Worm (Caenorhabditis elegans) whole organism, L2 larva: ENCODE data around the gene Y62F5A.12.
A peak's percentile ranks its signal among the peaks of the same experiment; 100 is the strongest.

Experiments
- C34F6.9 ChIP-seq: fragments of 150-350 bp; optimal IDR thresholded peaks from 2 replicates; lab custom pipeline; 2014; ENCODE audit warnings: missing biosample characterization, missing genetic modification characterization
- F13H6.1 ChIP-seq: sonication (generic microtip); optimal IDR thresholded peaks from 2 replicates; lab custom pipeline; 2016; ENCODE audit warnings: missing genetic modification characterization, missing compliant biosample characterization
- ZK546.5 ChIP-seq: sonication (generic microtip); optimal IDR thresholded peaks from 2 replicates; lab custom pipeline; 2017; ENCODE audit warnings: missing biosample characterization, missing genetic modification characterization
- alr-1 ChIP-seq: fragments of 150-350 bp; optimal IDR thresholded peaks from 2 replicates; lab custom pipeline; 2014; ENCODE audit warnings: missing biosample characterization, missing genetic modification characterization
- aly-2 ChIP-seq: fragments of 150-350 bp; optimal IDR thresholded peaks from 2 replicates; lab custom pipeline; 2014; ENCODE audit warnings: missing biosample characterization, missing genetic modification characterization
- blmp-1 ChIP-seq: sonication (generic microtip); optimal IDR thresholded peaks from 2 replicates; lab custom pipeline; 2017; ENCODE audit warnings: missing genetic modification characterization, mild to moderate bottlenecking, missing compliant biosample characterization, antibody characterized with exemption, moderate library complexity; ENCODE audit not compliant: insufficient read depth
- ceh-16 ChIP-seq: fragments of 150-350 bp; optimal IDR thresholded peaks from 2 replicates; lab custom pipeline; 2014; ENCODE audit warnings: missing biosample characterization, missing genetic modification characterization
- ceh-82 ChIP-seq: fragments of 150-350 bp; optimal IDR thresholded peaks from 2 replicates; lab custom pipeline; 2014; ENCODE audit warnings: missing biosample characterization, missing genetic modification characterization
- crh-2 ChIP-seq: sonication (generic microtip); optimal IDR thresholded peaks from 2 replicates; lab custom pipeline; 2017; ENCODE audit warnings: missing biosample characterization, missing genetic modification characterization
- egl-27 ChIP-seq: sonication (generic microtip); optimal IDR thresholded peaks from 3 replicates; lab custom pipeline; 2017; ENCODE audit warnings: missing biosample characterization, missing genetic modification reagents, missing genetic modification characterization
- elt-1 ChIP-seq: fragments of 150-350 bp; optimal IDR thresholded peaks from 2 replicates; lab custom pipeline; 2014; ENCODE audit warnings: missing biosample characterization, missing genetic modification characterization
- elt-3 ChIP-seq: sonication (generic microtip); optimal IDR thresholded peaks from 2 replicates; lab custom pipeline; 2017; ENCODE audit warnings: missing biosample characterization, missing genetic modification characterization
- fos-1 ChIP-seq: fragments of 150-350 bp; optimal IDR thresholded peaks from 2 replicates; lab custom pipeline; 2014; ENCODE audit warnings: missing biosample characterization, missing genetic modification characterization
- gmeb-1 ChIP-seq: fragments of 150-350 bp; optimal IDR thresholded peaks from 2 replicates; lab custom pipeline; 2014; ENCODE audit warnings: missing biosample characterization, missing genetic modification characterization
- lin-11 ChIP-seq: fragments of 150-350 bp; sonication (generic microtip); optimal IDR thresholded peaks from 2 replicates; lab custom pipeline; 2014; ENCODE audit warnings: missing biosample characterization, missing genetic modification characterization, inconsistent platforms, mixed read lengths
- lin-13 ChIP-seq: fragments of 150-350 bp; optimal IDR thresholded peaks from 2 replicates; lab custom pipeline; 2014; ENCODE audit warnings: missing biosample characterization, missing genetic modification reagents, missing genetic modification characterization
- lin-39 ChIP-seq: fragments of 150-350 bp; optimal IDR thresholded peaks from 2 replicates; lab custom pipeline; 2014; ENCODE audit warnings: missing biosample characterization, missing genetic modification reagents, missing genetic modification characterization
- lsy-2 ChIP-seq, 2 experiments: fragments of 150-350 bp in 1 of 2; sonication (generic microtip) in 1 of 2; optimal IDR thresholded peaks; 2 replicates each; lab custom pipeline; 2014 to 2017; ENCODE audit warnings: missing biosample characterization in 2 of 2, missing genetic modification characterization in 2 of 2
- mbf-1 ChIP-seq: sonication (generic microtip); optimal IDR thresholded peaks from 2 replicates; lab custom pipeline; 2017; ENCODE audit warnings: missing biosample characterization, missing genetic modification characterization
- mdl-1 ChIP-seq, 2 experiments: fragments of 150-350 bp in 1 of 2; sonication (generic microtip) in 1 of 2; optimal IDR thresholded peaks; 2 replicates each; lab custom pipeline; 2017; ENCODE audit warnings: missing biosample characterization in 2 of 2, missing genetic modification characterization in 2 of 2
- nhr-10 ChIP-seq: sonication (generic microtip); optimal IDR thresholded peaks from 2 replicates; lab custom pipeline; 2017; ENCODE audit warnings: missing biosample characterization, missing genetic modification characterization
- nhr-11 ChIP-seq: fragments of 150-350 bp; optimal IDR thresholded peaks from 2 replicates; lab custom pipeline; 2014; ENCODE audit warnings: missing biosample characterization, missing genetic modification characterization
- nhr-129 ChIP-seq: fragments of 150-350 bp; optimal IDR thresholded peaks from 2 replicates; lab custom pipeline; 2014; ENCODE audit warnings: missing biosample characterization, missing genetic modification characterization
- nhr-21 ChIP-seq: fragments of 150-350 bp; optimal IDR thresholded peaks from 2 replicates; lab custom pipeline; 2014; ENCODE audit warnings: missing biosample characterization, missing genetic modification characterization
- nhr-237 ChIP-seq: fragments of 150-350 bp; optimal IDR thresholded peaks from 2 replicates; lab custom pipeline; 2014; ENCODE audit warnings: missing biosample characterization, missing genetic modification characterization
- nhr-6 ChIP-seq: fragments of 150-350 bp; optimal IDR thresholded peaks from 2 replicates; lab custom pipeline; 2014; ENCODE audit warnings: missing biosample characterization, missing genetic modification characterization
- nhr-77 ChIP-seq: fragments of 150-350 bp; optimal IDR thresholded peaks from 2 replicates; lab custom pipeline; 2014; ENCODE audit warnings: missing biosample characterization, missing genetic modification characterization
- peb-1 ChIP-seq: fragments of 150-350 bp; optimal IDR thresholded peaks from 2 replicates; lab custom pipeline; 2014; ENCODE audit warnings: missing biosample characterization, missing genetic modification characterization
- sem-4 ChIP-seq: fragments of 150-350 bp; optimal IDR thresholded peaks from 2 replicates; lab custom pipeline; 2014; ENCODE audit warnings: missing biosample characterization, missing genetic modification reagents, missing genetic modification characterization
- skn-1 ChIP-seq: sonication (generic microtip); optimal IDR thresholded peaks from 2 replicates; lab custom pipeline; 2017; ENCODE audit warnings: missing biosample characterization, missing genetic modification characterization
- sma-3 ChIP-seq: sonication (generic microtip); optimal IDR thresholded peaks from 2 replicates; lab custom pipeline; 2016; ENCODE audit warnings: missing genetic modification reagents, missing genetic modification characterization, missing compliant biosample characterization
- sma-9 ChIP-seq, 2 experiments: fragments of 150-350 bp in 1 of 2; sonication (generic microtip) in 1 of 2; optimal IDR thresholded peaks; 2 replicates each; lab custom pipeline; 2014 to 2016; ENCODE audit warnings: missing genetic modification characterization in 2 of 2, mild to moderate bottlenecking in 1 of 2, missing biosample characterization in 1 of 2, missing compliant biosample characterization in 1 of 2, missing genetic modification reagents in 1 of 2, moderate library complexity in 1 of 2
- snpc-4 ChIP-seq: fragments of 150-350 bp; optimal IDR thresholded peaks from 2 replicates; lab custom pipeline; 2014; ENCODE audit warnings: missing biosample characterization, missing genetic modification characterization
- unc-39 ChIP-seq: fragments of 150-350 bp; optimal IDR thresholded peaks from 2 replicates; lab custom pipeline; 2014; ENCODE audit warnings: missing biosample characterization, missing genetic modification characterization
- unc-55 ChIP-seq: fragments of 150-350 bp; sonication (generic microtip); optimal IDR thresholded peaks from 3 replicates; lab custom pipeline; 2014; ENCODE audit warnings: missing biosample characterization, missing genetic modification reagents, missing genetic modification characterization
- unc-62 ChIP-seq: fragments of 150-350 bp; optimal IDR thresholded peaks from 2 replicates; lab custom pipeline; 2014; ENCODE audit warnings: missing biosample characterization, missing genetic modification reagents, missing genetic modification characterization
- zag-1 ChIP-seq: fragments of 150-350 bp; optimal IDR thresholded peaks from 2 replicates; lab custom pipeline; 2014; ENCODE audit warnings: missing biosample characterization, missing genetic modification characterization
- ztf-1 ChIP-seq: fragments of 200-800 bp; sonication (Bioruptor generic); conservative IDR thresholded peaks from 2 replicates; pipeline ENCODE4 v1.3.6; 2022; ENCODE audit warnings: missing genetic modification characterization, missing compliant biosample characterization
- ztf-11 ChIP-seq: sonication (generic microtip); optimal IDR thresholded peaks from 2 replicates; lab custom pipeline; 2017; ENCODE audit warnings: missing biosample characterization, missing genetic modification characterization
- ztf-4 ChIP-seq: fragments of 150-350 bp; optimal IDR thresholded peaks from 2 replicates; lab custom pipeline; 2014; ENCODE audit warnings: missing biosample characterization, missing genetic modification characterization

Gene Y62F5A.12

ce11 chrII:11518184-11518583 lies 16.1 kb downstream of the Y62F5A.12 start, which contains the start of gene B0334.10:
Gene B0334.10 (plus strand): TSS chrII:11518484.
- TF ChIP-seq skn-1 (tag; lab: Kevin White, UChicago) (no peak), unc-39 (tag; lab: Kevin White, UChicago) (no peak), nhr-237 (tag; lab: Kevin White, UChicago) (no peak), sma-9 (GFP tag; optimal IDR thresholded peaks at IDR 0.05; lab: Kevin White, UChicago) (no peak), sma-9 (tag; optimal IDR thresholded peaks at IDR 0.05; lab: Kevin White, UChicago) (no peak)
- TF ChIP-seq, all 48 proteins: peak for 0

DNA sequence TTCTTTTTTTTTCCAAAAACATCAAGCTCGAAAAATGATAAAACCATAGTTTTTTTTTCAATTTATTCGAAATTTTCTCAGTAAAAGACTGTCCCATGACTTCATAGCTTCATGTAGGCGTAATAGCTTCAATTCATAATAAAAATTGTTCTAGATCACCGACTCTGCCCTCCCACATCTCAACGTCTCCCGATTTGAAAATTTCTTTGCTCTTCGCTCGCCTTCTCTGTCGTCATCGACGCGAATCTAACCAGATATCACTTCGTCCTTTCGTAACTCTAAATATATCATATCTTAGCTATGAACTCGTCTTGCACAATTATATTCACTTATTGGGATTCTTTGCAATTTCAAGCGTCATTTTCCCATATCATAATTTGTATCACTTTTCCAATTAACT lies 19.5 kb downstream of the Y62F5A.12 start, which contains the start of gene srh-44:
srh-44 (plus strand) TSS at position 301 of the 400 bp plus-strand sequence.
- no peak for TF ChIP-seq nhr-21
- TF ChIP-seq nhr-129 = no peak
- TF ChIP-seq blmp-1 (tag; lab: Kevin White, UChicago) = no peak
- TF ChIP-seq sma-9 (GFP tag; optimal IDR thresholded peaks at IDR 0.05; lab: Kevin White, UChicago) = no peak
- no peak for TF ChIP-seq sma-9 (tag; optimal IDR thresholded peaks at IDR 0.05; lab: Kevin White, UChicago)
- no peak for TF ChIP-seq C34F6.9
- no peak for TF ChIP-seq peb-1 (tag; lab: Kevin White, UChicago)
- no peak for TF ChIP-seq mbf-1 (tag; lab: Kevin White, UChicago)
- no peak for TF ChIP-seq zag-1 (tag; lab: Kevin White, UChicago)
- TF ChIP-seq snpc-4 (tag; lab: Kevin White, UChicago) = no peak
- TF ChIP-seq lsy-2 (tag; optimal IDR thresholded peaks at IDR 0.05; lab: Kevin White, UChicago) = no peak
- TF ChIP-seq nhr-77 = no peak
- TF ChIP-seq F13H6.1 (tag; lab: Kevin White, UChicago) = no peak
- no peak for TF ChIP-seq ztf-1 (GFP tag; lab: Robert Waterston, UW)
- TF ChIP-seq lin-13 (GFP tag; lab: Kevin White, UChicago) = no peak
- TF ChIP-seq egl-27 = no peak

DNA sequence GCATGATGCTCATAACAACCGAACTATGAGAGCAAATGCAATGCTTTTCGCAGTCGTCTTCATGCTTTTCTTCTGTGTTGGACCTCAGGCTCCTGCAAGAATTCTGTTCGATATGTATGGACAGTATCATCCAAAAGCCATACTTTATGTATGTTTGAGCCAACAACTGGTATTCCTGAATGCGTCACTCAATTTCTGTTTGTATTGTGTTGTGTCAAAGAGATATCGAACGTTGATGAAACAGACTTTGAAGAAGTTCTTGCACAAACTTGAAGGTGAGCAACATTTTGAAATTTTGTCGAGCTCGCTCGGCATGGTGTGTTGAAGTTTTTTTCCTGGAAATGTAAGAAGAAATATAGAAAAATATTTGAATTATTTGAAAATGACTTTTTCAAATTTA lies 21.4 kb downstream of the Y62F5A.12 start:
- TF ChIP-seq C34F6.9 = no peak

DNA sequence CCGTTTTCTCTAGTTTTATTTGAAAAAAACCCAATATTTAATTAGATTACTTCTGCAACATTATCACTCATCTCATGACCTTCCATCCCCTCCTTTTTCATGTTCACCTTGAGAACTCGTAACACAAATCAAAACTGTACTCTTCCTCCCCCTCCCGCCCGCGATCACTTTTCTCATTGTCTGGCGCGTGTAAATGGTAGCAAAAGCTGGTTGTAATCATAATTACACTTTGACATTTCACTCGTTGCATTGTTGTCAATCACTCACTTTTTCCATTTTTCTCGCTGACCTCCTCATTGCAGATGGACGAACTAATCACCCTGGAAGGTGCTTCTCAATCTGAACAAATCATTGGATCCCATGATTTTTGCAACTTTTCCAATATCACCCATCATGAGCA lies 23.9 kb downstream of the Y62F5A.12 start, which contains the start of gene npr-41:
npr-41 (plus strand) TSS at position 301 of the 400 bp plus-strand sequence.
- TF ChIP-seq ztf-4 (tag; lab: Kevin White, UChicago) = no peak
- no peak for TF ChIP-seq unc-55 (GFP tag; lab: Kevin White, UChicago)
- TF ChIP-seq nhr-77 = no peak
- no peak for TF ChIP-seq ceh-16
- TF ChIP-seq egl-27 = no peak
- no peak for TF ChIP-seq gmeb-1
- TF ChIP-seq ztf-11 (tag; lab: Kevin White, UChicago) = no peak
- no peak for TF ChIP-seq elt-3
- no peak for TF ChIP-seq nhr-237 (tag; lab: Kevin White, UChicago)
- TF ChIP-seq nhr-6 (tag; lab: Kevin White, UChicago) = no peak
- TF ChIP-seq ztf-1 (GFP tag; lab: Robert Waterston, UW) = no peak
- no peak for TF ChIP-seq C34F6.9
- no peak for TF ChIP-seq ZK546.5 (tag; lab: Kevin White, UChicago)
- no peak for TF ChIP-seq F13H6.1 (tag; lab: Kevin White, UChicago)

DNA sequence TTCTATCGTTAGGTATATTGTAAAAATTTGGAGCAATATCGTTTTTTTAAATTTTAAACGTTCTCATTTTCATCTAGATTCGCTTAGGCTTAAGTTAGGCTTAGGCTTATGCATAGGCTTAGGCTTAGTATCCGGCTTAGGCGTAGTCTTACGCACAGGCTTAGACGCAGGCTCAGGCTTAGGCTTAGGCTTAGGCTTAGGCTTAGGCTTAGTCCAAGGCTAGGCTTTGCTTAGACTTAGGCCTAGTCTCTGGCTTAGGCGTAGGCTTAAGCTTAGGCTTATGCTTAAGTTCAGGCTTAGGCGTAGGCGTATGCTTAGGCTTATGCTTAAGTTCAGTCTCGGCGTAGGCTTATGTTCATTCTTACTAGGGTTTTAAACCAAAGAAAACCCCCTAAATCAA lies 30.5 kb downstream of the Y62F5A.12 start:
- TF ChIP-seq lin-11 (no peak), sem-4 (tag; lab: Kevin White, UChicago) (no peak), snpc-4 (tag; lab: Kevin White, UChicago) (no peak), nhr-77 (no peak), alr-1 (tag; lab: Kevin White, UChicago) (no peak), nhr-10 (tag; lab: Kevin White, UChicago) (no peak), elt-1 (tag; lab: Kevin White, UChicago) (no peak), F13H6.1 (tag; lab: Kevin White, UChicago) (no peak), mdl-1 (tag; optimal IDR thresholded peaks at IDR 0.05; lab: Kevin White, UChicago) (no peak), elt-3 (no peak), nhr-237 (tag; lab: Kevin White, UChicago) (no peak), sma-9 (GFP tag; optimal IDR thresholded peaks at IDR 0.05; lab: Kevin White, UChicago) (no peak), sma-9 (tag; optimal IDR thresholded peaks at IDR 0.05; lab: Kevin White, UChicago) (no peak)

- TF ChIP-seq gmeb-1 = no peak
- no peak for TF ChIP-seq alr-1 (tag; lab: Kevin White, UChicago)
- no peak for TF ChIP-seq mbf-1 (tag; lab: Kevin White, UChicago)
- TF ChIP-seq ZK546.5 (tag; lab: Kevin White, UChicago) = no peak
- peak; percentile 5 for TF ChIP-seq crh-2 (tag; lab: Kevin White, UChicago)
- no peak for TF ChIP-seq unc-62 (GFP tag; lab: Kevin White, UChicago)
- no peak for TF ChIP-seq F13H6.1 (tag; lab: Kevin White, UChicago)
- no peak for TF ChIP-seq ztf-1 (GFP tag; lab: Robert Waterston, UW)
- TF ChIP-seq unc-55 (GFP tag; lab: Kevin White, UChicago) = no peak
- no peak for TF ChIP-seq ceh-82
- no peak for TF ChIP-seq aly-2
- no peak for TF ChIP-seq nhr-11 (tag; lab: Kevin White, UChicago)
- TF ChIP-seq fos-1 (tag; lab: Kevin White, UChicago) = peak; percentile 36
- TF ChIP-seq unc-39 (tag; lab: Kevin White, UChicago) = no peak
- TF ChIP-seq peb-1 (tag; lab: Kevin White, UChicago) = no peak
- TF ChIP-seq sem-4 (tag; lab: Kevin White, UChicago) = no peak
- TF ChIP-seq elt-3 = no peak
- peak; percentile 90 for TF ChIP-seq blmp-1 (tag; lab: Kevin White, UChicago)
- TF ChIP-seq C34F6.9 = no peak
- no peak for TF ChIP-seq sma-3 (GFP tag; lab: Kevin White, UChicago)
- TF ChIP-seq lsy-2 (tag; optimal IDR thresholded peaks at IDR 0.05; lab: Kevin White, UChicago) = peak in 1 of 2 experiments; percentile 12
- TF ChIP-seq ztf-11 (tag; lab: Kevin White, UChicago) = no peak
- TF ChIP-seq nhr-10 (tag; lab: Kevin White, UChicago) = no peak
- no peak for TF ChIP-seq lin-39 (tag; lab: Kevin White, UChicago)
Measured at ce11 chrII:11501956-11502355, 32.3 kb downstream of the Y62F5A.12 start.
